Fruit fly (Drosophila melanogaster): ENCODE data around the gene eIF3a.

Gene eIF3a

DNA sequence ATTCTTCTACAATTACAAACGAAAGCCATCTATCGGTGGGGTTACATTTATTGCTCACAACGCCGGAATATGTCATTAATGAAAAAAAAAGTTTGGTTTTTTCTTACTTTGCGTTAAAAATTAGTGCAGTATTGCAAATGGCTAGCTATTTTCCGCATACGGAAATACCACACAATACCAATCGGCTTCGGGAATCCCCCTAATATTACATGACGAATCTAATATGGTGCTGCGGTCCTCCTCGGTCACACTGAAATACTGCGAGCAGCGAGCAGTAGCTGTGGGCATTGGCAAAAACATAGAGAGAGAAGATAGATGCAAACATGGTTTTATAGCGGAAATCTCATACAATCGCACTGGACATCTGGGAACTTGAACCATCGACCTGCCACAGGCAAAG is 46.2 kb downstream of the eIF3a start, which contains the start of gene tub (continued):
- no peak for TF ChIP-seq Nf-YA (GFP tag; IDR thresholded peaks at IDR 0.05)
- no peak for TF ChIP-seq zen2 (GFP tag; IDR thresholded peaks at IDR 0.05; ENCODE audit: partially characterized antibody)
- no peak for TF ChIP-seq Lpt (GFP tag; optimal IDR thresholded peaks at IDR 0.05)
- TF ChIP-seq CG11695 (GFP tag; IDR thresholded peaks at IDR 0.05): no peak
- no peak for TF ChIP-seq kni (GFP tag; optimal IDR thresholded peaks at IDR 0.05)
- no peak for TF ChIP-seq CG12299 (tag; optimal IDR thresholded peaks at IDR 0.05)
- TF ChIP-seq CG10267 (tag; optimal IDR thresholded peaks at IDR 0.05): peak; percentile 53
- TF ChIP-seq CG7372 (GFP tag; IDR thresholded peaks at IDR 0.05): peak; percentile 29; the same call in 1 of the 2 replicates
- TF ChIP-seq sens (GFP tag): peak; percentile 91
- TF ChIP-seq z (GFP tag; IDR thresholded peaks at IDR 0.05): no peak
- peak; percentile 84 for TF ChIP-seq CG12659 (GFP tag; optimal IDR thresholded peaks at IDR 0.05)
- TF ChIP-seq Chrac-16 (GFP tag; optimal IDR thresholded peaks at IDR 0.05): peak; percentile 31
- peak; percentile 34 for TF ChIP-seq CG4424 (GFP tag; optimal IDR thresholded peaks at IDR 0.05)
- TF ChIP-seq Blimp-1 (GFP tag; optimal IDR thresholded peaks at IDR 0.05): no peak
- TF ChIP-seq Kr (GFP tag; optimal IDR thresholded peaks at IDR 0.05): no peak
- peak; percentile 73 for TF ChIP-seq stwl (tag; optimal IDR thresholded peaks at IDR 0.05)
- no peak for TF ChIP-seq CG11085 (GFP tag; IDR thresholded peaks at IDR 0.05)
- no peak for TF ChIP-seq org-1 (GFP tag; optimal IDR thresholded peaks at IDR 0.05)
- TF ChIP-seq zen (tag; optimal IDR thresholded peaks at IDR 0.05): peak; percentile 67
- TF ChIP-seq br (optimal IDR thresholded peaks at IDR 0.05): no peak
- TF ChIP-seq Hr3 (GFP tag; optimal IDR thresholded peaks at IDR 0.05): peak; percentile 20
- no peak for TF ChIP-seq CG32772 (GFP tag; IDR thresholded peaks at IDR 0.05)
- TF ChIP-seq dan (GFP tag; IDR thresholded peaks at IDR 0.05): no peak
- TF ChIP-seq Hey (tag; optimal IDR thresholded peaks at IDR 0.05): no peak
- TF ChIP-seq tio (GFP tag; optimal IDR thresholded peaks at IDR 0.05): no peak
- TF ChIP-seq CG16863 (GFP tag; optimal IDR thresholded peaks at IDR 0.05): no peak
- no peak for TF ChIP-seq CG3838 (GFP tag; optimal IDR thresholded peaks at IDR 0.05)
- TF ChIP-seq exex (tag; optimal IDR thresholded peaks at IDR 0.05): no peak
- peak; percentile 28 for TF ChIP-seq Dad (GFP tag; optimal IDR thresholded peaks at IDR 0.05)
- TF ChIP-seq Eip74EF (GFP tag; optimal IDR thresholded peaks at IDR 0.05): peak in 1 of 2 experiments; percentile 29
- TF ChIP-seq CG34224 (GFP tag; IDR thresholded peaks at IDR 0.05; ENCODE audit: partially characterized antibody): 0 out of 3 replicates have a peak, but pooled peaks have one; percentile 30
- peak; percentile 91 for TF ChIP-seq CG10431 (GFP tag; optimal IDR thresholded peaks at IDR 0.05)
- TF ChIP-seq CG8924 (tag; optimal IDR thresholded peaks at IDR 0.05): no peak
- TF ChIP-seq Pdp1 (GFP tag; optimal IDR thresholded peaks at IDR 0.05): peak; percentile 24 to 87
- no peak for TF ChIP-seq CG7745 (tag; optimal IDR thresholded peaks at IDR 0.05)
- peak; percentile 44 for TF ChIP-seq CHES-1-like (GFP tag; optimal IDR thresholded peaks at IDR 0.05)
- TF ChIP-seq lab (GFP tag; optimal IDR thresholded peaks at IDR 0.05): no peak
- TF ChIP-seq MBD-R2 (GFP tag; IDR thresholded peaks at IDR 0.05): peak; percentile 94
- TF ChIP-seq CG7556 (GFP tag; optimal IDR thresholded peaks at IDR 0.05): peak; percentile 6
- TF ChIP-seq Ssrp (tag; optimal IDR thresholded peaks at IDR 0.05): no peak
- no peak for TF ChIP-seq ttk (GFP tag; IDR thresholded peaks at IDR 0.05)
- TF ChIP-seq CG9609 (GFP tag; optimal IDR thresholded peaks at IDR 0.05): peak; percentile 9
- TF ChIP-seq CG15269 (tag; optimal IDR thresholded peaks at IDR 0.05): no peak
- peak; percentile 8 for TF ChIP-seq CG31388 (GFP tag; optimal IDR thresholded peaks at IDR 0.05)
- no peak for TF ChIP-seq eyg (GFP tag; optimal IDR thresholded peaks at IDR 0.05)
- TF ChIP-seq CG18476 (GFP tag; optimal IDR thresholded peaks at IDR 0.05): no peak
- peak; percentile 66 for TF ChIP-seq slbo (GFP tag; IDR thresholded peaks at IDR 0.05)
- TF ChIP-seq ftz-f1 (GFP tag; optimal IDR thresholded peaks at IDR 0.05): peak; percentile 22
- TF ChIP-seq CG17612 (GFP tag; IDR thresholded peaks at IDR 0.05): no peak
- TF ChIP-seq oc (tag; optimal IDR thresholded peaks at IDR 0.05): no peak
- TF ChIP-seq NC2β (GFP tag; optimal IDR thresholded peaks at IDR 0.05): no peak
- TF ChIP-seq Abd-B (GFP tag; optimal IDR thresholded peaks at IDR 0.05): no peak

All from whole organism, embryonic.